Worm (Caenorhabditis elegans) whole organism, early embryonic: ENCODE data around the gene pqn-2.

ENCODE experiments used
- B0310.2 ChIP-seq: sonication (generic microtip); optimal IDR thresholded peaks from 2 replicates; lab custom pipeline; 2016; ENCODE audit warnings: mild to moderate bottlenecking, missing genetic modification characterization, missing compliant biosample characterization
- F13C5.2 ChIP-seq: sonication (generic microtip); optimal IDR thresholded peaks from 2 replicates; lab custom pipeline; 2017; ENCODE audit warnings: mild to moderate bottlenecking, missing genetic modification characterization, inconsistent platforms, missing compliant biosample characterization
- aly-1 ChIP-seq: sonication (generic microtip); optimal IDR thresholded peaks from 2 replicates; lab custom pipeline; 2016; ENCODE audit warnings: missing genetic modification characterization, missing compliant biosample characterization
- ama-1 ChIP-seq: fragments of 150-350 bp; optimal IDR thresholded peaks from 2 replicates; lab custom pipeline; 2014
- ceh-13 ChIP-seq: fragments of 200-800 bp; sonication (Bioruptor generic); optimal IDR thresholded peaks from 2 replicates; lab custom pipeline; 2018; ENCODE audit warnings: mild to moderate bottlenecking, missing genetic modification characterization, missing compliant biosample characterization
- ceh-36 ChIP-seq: sonication (generic microtip); optimal IDR thresholded peaks from 2 replicates; lab custom pipeline; 2016; ENCODE audit warnings: missing genetic modification characterization, inconsistent platforms, missing compliant biosample characterization
- flt-1 ChIP-seq: fragments of 200-800 bp; sonication (Bioruptor generic); IDR thresholded peaks from 2 replicates; pipeline ENCODE4 v1.3.6; 2022; ENCODE audit warnings: missing genetic modification characterization, missing compliant biosample characterization
- hmbx-1 ChIP-seq: sonication (generic microtip); optimal IDR thresholded peaks from 2 replicates; lab custom pipeline; 2016; ENCODE audit warnings: mild to moderate bottlenecking, missing genetic modification characterization, missing compliant biosample characterization
- hmg-4 ChIP-seq: fragments of 200-800 bp; sonication (Bioruptor generic); optimal IDR thresholded peaks from 2 replicates; lab custom pipeline; 2018; ENCODE audit warnings: mild to moderate bottlenecking, missing genetic modification characterization, missing compliant biosample characterization
- scrt-1 ChIP-seq: fragments of 200-800 bp; sonication (Bioruptor generic); IDR thresholded peaks from 2 replicates; pipeline ENCODE4 v1.3.6; 2022; ENCODE audit warnings: missing genetic modification characterization, missing compliant biosample characterization
- tbx-11 ChIP-seq: fragments of 200-800 bp; sonication (Bioruptor generic); IDR thresholded peaks from 2 replicates; pipeline ENCODE4 v1.3.6; 2022; ENCODE audit warnings: missing genetic modification characterization, missing compliant biosample characterization
- tbx-37 ChIP-seq: fragments of 200-800 bp; sonication (Bioruptor generic); conservative IDR thresholded peaks from 2 replicates; pipeline ENCODE4 v1.3.6; 2022; ENCODE audit warnings: missing genetic modification reagents, missing genetic modification characterization, missing compliant biosample characterization
- tra-4 ChIP-seq: sonication (generic microtip); optimal IDR thresholded peaks from 2 replicates; lab custom pipeline; 2017; ENCODE audit warnings: missing genetic modification characterization, missing compliant biosample characterization

- TF ChIP-seq ceh-13 (GFP tag; lab: Kevin White, UChicago): peak; percentile 28
- peak; percentile 43 for TF ChIP-seq F13C5.2 (tag; lab: Kevin White, UChicago)
- peak; percentile 86 for TF ChIP-seq tbx-37 (GFP tag; lab: Robert Waterston, UW)
- no peak for TF ChIP-seq ama-1 (lab: Kevin White, UChicago)
- no peak for TF ChIP-seq aly-1 (tag; lab: Kevin White, UChicago)
- no peak for TF ChIP-seq B0310.2
- TF ChIP-seq scrt-1 (GFP tag; lab: Robert Waterston, UW): no peak
- no peak for TF ChIP-seq flt-1 (GFP tag; lab: Robert Waterston, UW)
- TF ChIP-seq hmg-4 (GFP tag; lab: Kevin White, UChicago): no peak
- no peak for TF ChIP-seq tbx-11
- no peak for TF ChIP-seq ceh-36
- TF ChIP-seq tra-4 (tag; lab: Kevin White, UChicago): no peak
- TF ChIP-seq hmbx-1 (tag; lab: Kevin White, UChicago): no peak
Observed at ce11 chrV:10355773-10356335, 26.4 kb upstream of the pqn-2 start, which contains the start of gene sluh-7.
